Fruit fly (Drosophila melanogaster): ENCODE measurements around the gene CG16721.

CG16721 gene

DNA sequence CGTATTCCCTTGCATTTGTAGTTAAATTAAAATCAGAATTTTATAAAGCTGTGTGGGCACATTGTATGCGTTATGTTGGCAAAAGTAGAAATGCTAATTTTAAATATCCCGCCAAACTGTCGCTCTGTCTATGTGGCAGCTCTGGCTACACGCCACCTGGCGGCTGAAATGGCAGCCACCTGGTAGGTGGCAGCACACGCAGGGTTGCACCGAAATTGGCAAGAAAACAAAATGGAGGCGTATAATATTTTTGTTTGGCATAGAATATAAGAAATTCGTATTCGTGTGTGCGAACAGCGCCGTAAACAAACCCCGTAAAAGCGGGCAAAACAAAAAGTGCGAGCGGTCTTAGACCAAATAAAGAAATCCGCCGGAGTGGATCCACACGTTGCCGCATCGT, 28.2 kb downstream of the CG16721 start, which contains the start of gene CG12236 (continued):
- peak in 1 of 2 experiments; percentile 52 for TF ChIP-seq crp (GFP tag; optimal IDR thresholded peaks at IDR 0.05)
- TF ChIP-seq CG15073 (GFP tag; optimal IDR thresholded peaks at IDR 0.05): no peak
- TF ChIP-seq CG17612 (GFP tag; IDR thresholded peaks at IDR 0.05): no peak
- no peak for TF ChIP-seq wdn (GFP tag; IDR thresholded peaks at IDR 0.05)
- TF ChIP-seq abd-A (tag; optimal IDR thresholded peaks at IDR 0.05): no peak
- TF ChIP-seq wek (GFP tag; optimal IDR thresholded peaks at IDR 0.05): no peak
- TF ChIP-seq CG3847 (GFP tag; IDR thresholded peaks at IDR 0.05): peak; percentile 83
- TF ChIP-seq Eip74EF (GFP tag; optimal IDR thresholded peaks at IDR 0.05): no peak
- peak; percentile 39 for TF ChIP-seq mirr (GFP tag; optimal IDR thresholded peaks at IDR 0.05)
- TF ChIP-seq MESR4 (GFP tag; optimal IDR thresholded peaks at IDR 0.05): peak; percentile 90
- no peak for TF ChIP-seq ase (GFP tag; IDR thresholded peaks at IDR 0.05)
- no peak for TF ChIP-seq Sox102F (GFP tag; optimal IDR thresholded peaks at IDR 0.05)
- TF ChIP-seq CG14050 (GFP tag; IDR thresholded peaks at IDR 0.05): no peak
- no peak for TF ChIP-seq CG17568 (GFP tag; optimal IDR thresholded peaks at IDR 0.05)
- no peak for TF ChIP-seq CG7745 (tag; optimal IDR thresholded peaks at IDR 0.05)
- TF ChIP-seq CG6254 (GFP tag; optimal IDR thresholded peaks at IDR 0.05): no peak
- peak; percentile 9 for TF ChIP-seq CG31365 (tag; optimal IDR thresholded peaks at IDR 0.05)
- TF ChIP-seq CG2875 (GFP tag; optimal IDR thresholded peaks at IDR 0.05): no peak
- TF ChIP-seq al (GFP tag; IDR thresholded peaks at IDR 0.05): no peak
- TF ChIP-seq CG17385 (GFP tag; optimal IDR thresholded peaks at IDR 0.05): peak; percentile 40
- peak; percentile 34 for TF ChIP-seq Dip3 (GFP tag; optimal IDR thresholded peaks at IDR 0.05)
- no peak for TF ChIP-seq Dip2 (GFP tag; IDR thresholded peaks at IDR 0.05)
- no peak for TF ChIP-seq ab (GFP tag; optimal IDR thresholded peaks at IDR 0.05)
- no peak for TF ChIP-seq CG3726 (GFP tag; IDR thresholded peaks at IDR 0.05)
- TF ChIP-seq Dfd (GFP tag; optimal IDR thresholded peaks at IDR 0.05): no peak
- no peak for TF ChIP-seq CG16815 (GFP tag; optimal IDR thresholded peaks at IDR 0.05)
- TF ChIP-seq CG11093 (GFP tag; IDR thresholded peaks at IDR 0.05): no peak
- TF ChIP-seq Ravus (GFP tag; IDR thresholded peaks at IDR 0.05): no peak
- TF ChIP-seq z (GFP tag; IDR thresholded peaks at IDR 0.05): no peak
- no peak for TF ChIP-seq Atf-2 (GFP tag; optimal IDR thresholded peaks at IDR 0.05)
- TF ChIP-seq MBD-R2 (GFP tag; IDR thresholded peaks at IDR 0.05): peak; percentile 88
- no peak for TF ChIP-seq CG4404 (GFP tag; IDR thresholded peaks at IDR 0.05)
- no peak for TF ChIP-seq CG14860 (GFP tag; IDR thresholded peaks at IDR 0.05; ENCODE audit: partially characterized antibody)
- TF ChIP-seq CG9932 (GFP tag; IDR thresholded peaks at IDR 0.05): peak; percentile 58
- no peak for TF ChIP-seq vfl (GFP tag; optimal IDR thresholded peaks at IDR 0.05)
- no peak for TF ChIP-seq bowl (GFP tag; IDR thresholded peaks at IDR 0.05)
- TF ChIP-seq Elba2 (GFP tag; optimal IDR thresholded peaks at IDR 0.05): peak; percentile 72
- no peak for TF ChIP-seq tll (GFP tag; optimal IDR thresholded peaks at IDR 0.05)
- TF ChIP-seq HHEX (GFP tag; optimal IDR thresholded peaks at IDR 0.05): peak; percentile 62
- TF ChIP-seq Nf-YC (tag; optimal IDR thresholded peaks at IDR 0.05): peak; percentile 47
- TF ChIP-seq CG12155 (GFP tag; optimal IDR thresholded peaks at IDR 0.05): peak; percentile 20
- peak; percentile 69 for TF ChIP-seq Sry-δ (GFP tag; optimal IDR thresholded peaks at IDR 0.05)
- peak; percentile 71 for TF ChIP-seq lab (GFP tag; optimal IDR thresholded peaks at IDR 0.05)
- TF ChIP-seq ind (GFP tag; optimal IDR thresholded peaks at IDR 0.05): peak; percentile 31
- no peak for TF ChIP-seq ro (GFP tag; IDR thresholded peaks at IDR 0.05)
- TF ChIP-seq sd (tag; optimal IDR thresholded peaks at IDR 0.05): peak; percentile 53
- TF ChIP-seq btn (GFP tag; optimal IDR thresholded peaks at IDR 0.05): no peak
- TF ChIP-seq Sin3A (optimal IDR thresholded peaks at IDR 0.05): peak; percentile 50
- TF ChIP-seq Hr51 (GFP tag; optimal IDR thresholded peaks at IDR 0.05): peak in 1 of 2 experiments; percentile 47
- peak; percentile 24 for TF ChIP-seq CG8089 (GFP tag; optimal IDR thresholded peaks at IDR 0.05)
- TF ChIP-seq gro (GFP tag; optimal IDR thresholded peaks at IDR 0.05): peak; percentile 56
